Fruit fly (Drosophila melanogaster) S2 (cell line): Measurements from ENCODE around the gene pHCl-2.

Experiments used
- CG8478 ChIP-seq: fragments of >200 bp; optimal IDR thresholded peaks from 2 replicates; lab custom pipeline; 2018
- CTCF ChIP-seq, 2 experiments: fragments of >200 bp; optimal IDR thresholded peaks; 2 replicates each; lab custom pipeline; 2018

DNA sequence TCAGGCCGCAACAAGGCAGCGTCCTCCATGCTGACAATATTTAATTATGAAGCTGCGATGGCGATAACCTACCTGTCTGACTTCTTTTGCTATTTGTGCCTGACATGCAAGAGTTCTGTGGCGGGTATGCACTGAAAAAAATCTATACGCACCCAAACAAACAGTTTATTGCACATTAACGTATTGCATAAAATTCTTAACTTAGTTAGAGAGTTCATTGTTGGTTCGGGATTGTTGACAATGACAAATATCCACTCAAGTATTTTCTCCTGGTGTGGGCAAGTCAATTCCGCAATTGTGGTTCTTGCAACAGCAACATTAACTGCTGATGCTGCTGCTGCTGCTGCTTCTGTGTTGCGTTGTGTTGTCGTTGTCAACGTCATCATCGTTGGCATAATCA lies 7.1 kb upstream of the pHCl-2 start:
- TF ChIP-seq CG8478 (lab: Kevin White, UChicago) (no peak), CTCF (optimal IDR thresholded peaks at IDR 0.05; lab: Kevin White, UChicago) (no peak)
